Worm (Caenorhabditis elegans) whole organism, L4/young adult: ENCODE data around the gene heh-1.

Experiments
- W03F9.2 ChIP-seq: fragments of 150-350 bp; optimal IDR thresholded peaks from 2 replicates; lab custom pipeline; 2014; ENCODE audit warnings: missing biosample characterization, missing genetic modification characterization
- him-1 ChIP-seq: sonication (generic microtip); optimal IDR thresholded peaks from 2 replicates; lab custom pipeline; 2016; ENCODE audit warnings: missing genotype, missing genetic modification reagents, missing genetic modification characterization, missing compliant biosample characterization

ce11 chrIII:3220287-3220686, 21.0 kb upstream of the heh-1 start:
- no peak for TF ChIP-seq W03F9.2 (tag; lab: Kevin White, UChicago)
- TF ChIP-seq him-1: no peak
